Worm (Caenorhabditis elegans): ENCODE results near the gene B0361.9.

Gene B0361.9

ce11 chrIII:7263028-7263427 lies 36.4 kb downstream of the B0361.9 start:
- TF ChIP-seq nhr-23 (tag; optimal IDR thresholded peaks at IDR 0.05) (no peak), mml-1 (tag; optimal IDR thresholded peaks at IDR 0.05) (no peak), unc-39 (tag; optimal IDR thresholded peaks at IDR 0.05) (no peak), mdl-1 (tag; optimal IDR thresholded peaks at IDR 0.05) (no peak), lin-15B (tag; optimal IDR thresholded peaks at IDR 0.05) (no peak), ZK546.5 (tag; optimal IDR thresholded peaks at IDR 0.05) (no peak), egl-5 (tag; optimal IDR thresholded peaks at IDR 0.05) (no peak), pha-4 (tag; optimal IDR thresholded peaks at IDR 0.05) (no peak), unc-62 (GFP tag; optimal IDR thresholded peaks at IDR 0.05) (no peak), aly-2 (tag; optimal IDR thresholded peaks at IDR 0.05) (no peak), eor-1 (tag; optimal IDR thresholded peaks at IDR 0.05) (no peak)

DNA sequence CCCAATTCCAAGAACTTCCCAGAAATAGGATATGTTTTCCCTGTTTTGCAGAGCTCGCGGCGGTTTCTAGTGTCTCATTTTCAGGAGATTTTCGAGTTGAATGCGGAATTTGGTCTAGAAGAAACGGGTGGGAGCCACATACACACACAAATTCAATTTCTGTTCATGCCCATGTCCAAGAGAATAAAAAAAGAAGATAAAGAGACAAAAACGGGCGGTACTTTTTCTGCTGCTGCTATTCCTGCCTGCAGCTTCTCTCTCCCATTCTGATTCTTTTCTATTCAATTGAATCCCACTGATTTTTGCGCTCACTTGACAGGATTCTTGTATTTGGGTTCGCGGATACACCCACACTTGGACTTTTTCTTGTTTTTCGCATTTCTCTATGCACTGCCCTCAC lies 36.8 kb downstream of the B0361.9 start:
- peak; percentile 72 for TF ChIP-seq fkh-10 (GFP tag; optimal IDR thresholded peaks at IDR 0.05)
- no peak for TF ChIP-seq nhr-28 (tag; optimal IDR thresholded peaks at IDR 0.05)

DNA sequence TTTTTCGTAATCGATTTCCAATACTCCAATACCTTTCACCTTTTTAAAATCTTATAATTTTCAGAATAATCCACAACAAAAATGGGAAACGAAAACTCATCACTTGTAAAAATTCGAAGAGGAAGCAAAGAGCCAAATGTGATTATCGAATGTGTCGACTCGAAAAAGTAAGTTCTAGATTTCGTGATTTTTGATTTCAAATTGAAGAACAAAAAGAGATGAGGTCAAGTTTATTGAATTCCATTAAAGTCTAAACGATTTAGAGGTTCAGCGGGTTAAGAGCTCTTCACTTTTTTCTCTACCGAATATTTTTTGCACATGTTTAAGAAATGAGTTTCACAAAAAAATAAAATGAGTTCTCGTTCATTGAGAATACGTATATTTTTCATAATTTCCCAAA lies 40.5 kb downstream of the B0361.9 start, which contains the start of gene B0361.4:
TSS of gene B0361.4 (plus strand) at position 61 of the 400 bp plus-strand sequence.
- no peak for TF ChIP-seq nhr-67 (tag; optimal IDR thresholded peaks at IDR 0.05)
- no peak for TF ChIP-seq egl-27 (tag; optimal IDR thresholded peaks at IDR 0.05)
- TF ChIP-seq fkh-10 (GFP tag; optimal IDR thresholded peaks at IDR 0.05): peak; percentile 93

ce11 chrIII:7253669-7254068 lies 45.8 kb downstream of the B0361.9 start:
- TF ChIP-seq fkh-10 (GFP tag; optimal IDR thresholded peaks at IDR 0.05) (peak; percentile 71), nhr-23 (tag; optimal IDR thresholded peaks at IDR 0.05) (no peak), nfya-1 (tag; optimal IDR thresholded peaks at IDR 0.05; ENCODE audit: insufficient read depth) (peak; percentile 16)
